Fruit fly (Drosophila melanogaster) whole organism, embryonic: ENCODE results near the gene RpS17.
A peak's percentile ranks its signal among the peaks of the same experiment; 100 is the strongest.

ENCODE experiments used
- BEAF-32 ChIP-seq: fragments of 200-800 bp; sonication (Bioruptor generic); optimal IDR thresholded peaks from 3 replicates; lab custom pipeline; 2017; ENCODE audit warnings: missing biosample characterization, missing genetic modification characterization, mild to moderate bottlenecking, moderate library complexity, missing genetic modification reagents
- CG10654 ChIP-seq: fragments of 200-800 bp; sonication (Bioruptor generic); optimal IDR thresholded peaks from 2 replicates; lab custom pipeline; 2016; ENCODE audit warnings: missing biosample characterization, missing genetic modification characterization
- CG10979 ChIP-seq: fragments of 200-800 bp; sonication (Bioruptor generic); optimal IDR thresholded peaks from 2 replicates; lab custom pipeline; 2018; ENCODE audit warnings: missing biosample characterization, mild to moderate bottlenecking, missing genetic modification characterization, moderate library complexity
- CG11504 ChIP-seq: fragments of 200-800 bp; sonication (Bioruptor generic); optimal IDR thresholded peaks from 3 replicates; lab custom pipeline; 2019; ENCODE audit warnings: missing biosample characterization, mild to moderate bottlenecking, missing genetic modification characterization, moderate library complexity
- CG14441 ChIP-seq: fragments of 200-800 bp; sonication (Bioruptor generic); IDR thresholded peaks from 2 replicates; pipeline ENCODE4 v1.3.6; 2022; ENCODE audit warnings: missing biosample characterization, missing genetic modification characterization
- CG16815 ChIP-seq: fragments of 200-800 bp; sonication (Bioruptor generic); optimal IDR thresholded peaks from 3 replicates; lab custom pipeline; 2017; ENCODE audit warnings: missing biosample characterization, mild to moderate bottlenecking, missing genetic modification characterization
- CG1792 ChIP-seq: fragments of 200-800 bp; sonication (Bioruptor generic); optimal IDR thresholded peaks from 2 replicates; lab custom pipeline; 2016; ENCODE audit warnings: missing biosample characterization, missing genetic modification characterization
- CG18262 ChIP-seq: fragments of 200-800 bp; optimal IDR thresholded peaks from 3 replicates; lab custom pipeline; 2019; ENCODE audit warnings: missing biosample characterization, mild to moderate bottlenecking, missing genetic modification characterization, moderate library complexity
- CG18619 ChIP-seq: fragments of 200-800 bp; sonication (Bioruptor generic); optimal IDR thresholded peaks from 3 replicates; lab custom pipeline; 2017; ENCODE audit warnings: missing biosample characterization, mild to moderate bottlenecking, missing genetic modification characterization
- CG2116 ChIP-seq: fragments of 200-800 bp; sonication (Bioruptor generic); optimal IDR thresholded peaks from 3 replicates; lab custom pipeline; 2018; ENCODE audit warnings: missing biosample characterization, mild to moderate bottlenecking, missing genetic modification characterization
- CG2202 ChIP-seq: fragments of 200-800 bp; sonication (Bioruptor generic); optimal IDR thresholded peaks from 2 replicates; lab custom pipeline; 2018; ENCODE audit warnings: missing biosample characterization, mild to moderate bottlenecking, missing genetic modification characterization
- CG2889 ChIP-seq: fragments of 200-800 bp; sonication (Bioruptor generic); IDR thresholded peaks from 3 replicates; pipeline ENCODE4 v1.3.6; 2022; ENCODE audit warnings: missing biosample characterization, missing genetic modification characterization
- CG30431 ChIP-seq: fragments of 200-800 bp; sonication (Bioruptor generic); optimal IDR thresholded peaks from 2 replicates; lab custom pipeline; 2017; ENCODE audit warnings: missing biosample characterization, missing genetic modification characterization
- CG4854 ChIP-seq: fragments of 200-800 bp; sonication (Bioruptor generic); optimal IDR thresholded peaks from 2 replicates; lab custom pipeline; 2016; ENCODE audit warnings: missing biosample characterization, missing genetic modification characterization, inconsistent platforms
- CG6654 ChIP-seq: fragments of 200-800 bp; sonication (Bioruptor generic); optimal IDR thresholded peaks from 2 replicates; lab custom pipeline; 2017; ENCODE audit warnings: missing biosample characterization, mild to moderate bottlenecking, missing genetic modification characterization
- CG7839 ChIP-seq: fragments of 200-800 bp; sonication (Bioruptor generic); optimal IDR thresholded peaks from 3 replicates; lab custom pipeline; 2018; ENCODE audit warnings: missing biosample characterization, mild to moderate bottlenecking, missing genetic modification characterization, moderate library complexity
- D19A ChIP-seq: fragments of 200-800 bp; optimal IDR thresholded peaks from 3 replicates; lab custom pipeline; 2019; ENCODE audit warnings: missing biosample characterization, mild to moderate bottlenecking, missing genetic modification characterization, moderate library complexity
- Dref ChIP-seq: fragments of 200-800 bp; sonication (Bioruptor generic); IDR thresholded peaks from 2 replicates; pipeline ENCODE4 v1.3.6; 2022; ENCODE audit warnings: missing biosample characterization, missing genetic modification characterization
- Eip74EF ChIP-seq, 2 experiments: fragments of 200-800 bp in 1 of 2; fragments of >200 bp in 1 of 2; sonication (Bioruptor generic) in 1 of 2; optimal IDR thresholded peaks; 2 replicates each; lab custom pipeline; 2017 to 2019; ENCODE audit warnings: missing biosample characterization in 2 of 2, missing genetic modification characterization in 2 of 2, mild to moderate bottlenecking in 1 of 2, moderate library complexity in 1 of 2
- Ets97D ChIP-seq: fragments of 200-800 bp; sonication (Bioruptor generic); optimal IDR thresholded peaks from 3 replicates; lab custom pipeline; 2016; ENCODE audit warnings: missing biosample characterization, missing genetic modification characterization
- Fer1 ChIP-seq: fragments of 200-800 bp; sonication (Bioruptor generic); optimal IDR thresholded peaks from 2 replicates; lab custom pipeline; 2017; ENCODE audit warnings: missing biosample characterization, mild to moderate bottlenecking, missing genetic modification characterization
- HLH54F ChIP-seq: fragments of 200-800 bp; sonication (Bioruptor generic); optimal IDR thresholded peaks from 3 replicates; lab custom pipeline; 2016; ENCODE audit warnings: missing biosample characterization, missing genetic modification characterization
- HmgZ ChIP-seq: fragments of 200-800 bp; sonication (Bioruptor generic); optimal IDR thresholded peaks from 2 replicates; lab custom pipeline; 2018; ENCODE audit warnings: missing biosample characterization, mild to moderate bottlenecking, missing genetic modification characterization
- Lim3 ChIP-seq: fragments of 200-800 bp; sonication (Bioruptor generic); IDR thresholded peaks from 2 replicates; pipeline ENCODE4 v1.3.6; 2022; ENCODE audit warnings: missing biosample characterization, missing genetic modification characterization
- MESR4 ChIP-seq: fragments of 200-800 bp; sonication (Bioruptor generic); optimal IDR thresholded peaks from 2 replicates; lab custom pipeline; 2018; ENCODE audit warnings: missing biosample characterization, mild to moderate bottlenecking, missing genetic modification characterization, moderate library complexity
- Mrtf ChIP-seq: fragments of 200-800 bp; sonication (Bioruptor generic); IDR thresholded peaks from 3 replicates; pipeline ENCODE4 v1.3.6; 2022; ENCODE audit warnings: missing biosample characterization, missing genetic modification characterization
- Opbp ChIP-seq: fragments of 200-800 bp; sonication (Bioruptor generic); IDR thresholded peaks from 3 replicates; pipeline ENCODE4 v1.3.6; 2022; ENCODE audit warnings: missing biosample characterization, missing genetic modification characterization; ENCODE audit not compliant: partially characterized antibody
- Rfx ChIP-seq: fragments of 200-800 bp; sonication (Bioruptor generic); IDR thresholded peaks from 2 replicates; pipeline ENCODE4 v1.3.6; 2022; ENCODE audit warnings: missing biosample characterization, missing genetic modification characterization
- Rx ChIP-seq: fragments of 200-800 bp; sonication (Bioruptor generic); IDR thresholded peaks from 2 replicates; pipeline ENCODE4 v1.3.6; 2022; ENCODE audit warnings: missing biosample characterization, missing genetic modification characterization
- Spps ChIP-seq: fragments of 200-800 bp; sonication (Bioruptor generic); optimal IDR thresholded peaks from 2 replicates; lab custom pipeline; 2018; ENCODE audit warnings: missing biosample characterization, mild to moderate bottlenecking, missing genetic modification characterization
- Ssrp ChIP-seq: fragments of 200-800 bp; sonication (Bioruptor generic); optimal IDR thresholded peaks from 2 replicates; lab custom pipeline; 2018; ENCODE audit warnings: missing biosample characterization, mild to moderate bottlenecking, missing genetic modification characterization, moderate library complexity
- TFAM ChIP-seq: fragments of 200-800 bp; sonication (Bioruptor generic); optimal IDR thresholded peaks from 2 replicates; lab custom pipeline; 2017; ENCODE audit warnings: missing biosample characterization, missing genetic modification characterization, inconsistent platforms
- bcd ChIP-seq: fragments of 200-800 bp; sonication (Bioruptor generic); optimal IDR thresholded peaks from 2 replicates; lab custom pipeline; 2017; ENCODE audit warnings: missing biosample characterization, mild to moderate bottlenecking, missing genetic modification characterization
- bigmax ChIP-seq: fragments of 200-800 bp; sonication (Bioruptor generic); optimal IDR thresholded peaks from 2 replicates; lab custom pipeline; 2018; ENCODE audit warnings: missing biosample characterization, mild to moderate bottlenecking, missing genetic modification characterization
- cad ChIP-seq: fragments of >200 bp; optimal IDR thresholded peaks from 2 replicates; lab custom pipeline; 2017; ENCODE audit warnings: missing biosample characterization, missing genetic modification characterization
- gro ChIP-seq: fragments of 200-800 bp; sonication (Bioruptor generic); optimal IDR thresholded peaks from 2 replicates; lab custom pipeline; 2016; ENCODE audit warnings: missing biosample characterization, missing genetic modification characterization
- gt ChIP-seq: fragments of 200-800 bp; sonication (Bioruptor generic); IDR thresholded peaks from 2 replicates; pipeline ENCODE4 v1.3.6; 2022; ENCODE audit warnings: missing biosample characterization, missing genetic modification characterization
- h ChIP-seq: fragments of >200 bp; optimal IDR thresholded peaks from 2 replicates; lab custom pipeline; 2017
- hth ChIP-seq: fragments of >200 bp; optimal IDR thresholded peaks from 2 replicates; lab custom pipeline; 2017; ENCODE audit warnings: inconsistent platforms
- insv ChIP-seq, 2 experiments: fragments of 200-800 bp; sonication (Bioruptor generic); optimal IDR thresholded peaks; 3 replicates each; lab custom pipeline; 2016 to 2018; ENCODE audit warnings: missing biosample characterization in 2 of 2, missing genetic modification characterization in 2 of 2
- inv ChIP-seq: fragments of 200-800 bp; sonication (Bioruptor generic); IDR thresholded peaks from 2 replicates; pipeline ENCODE4 v1.3.6; 2022; ENCODE audit warnings: missing biosample characterization, missing genetic modification characterization; ENCODE audit not compliant: partially characterized antibody
- kay ChIP-seq: fragments of 200-800 bp; sonication (Bioruptor generic); optimal IDR thresholded peaks from 2 replicates; lab custom pipeline; 2016; ENCODE audit warnings: missing biosample characterization, missing genetic modification characterization
- knrl ChIP-seq: fragments of 200-800 bp; sonication (Bioruptor generic); IDR thresholded peaks from 3 replicates; pipeline ENCODE4 v1.3.6; 2022; ENCODE audit warnings: missing biosample characterization, missing genetic modification characterization; ENCODE audit not compliant: partially characterized antibody
- pan ChIP-seq, 4 experiments: fragments of >200 bp in 3 of 4; fragments of 200-800 bp in 1 of 4; sonication (Bioruptor generic) in 1 of 4; optimal IDR thresholded peaks in 3 of 4; IDR thresholded peaks in 1 of 4; 2 replicates each; pipeline versions ENCODE4 v1.3.6 to Lab custom; 2017 to 2022; ENCODE audit warnings: missing biosample characterization in 2 of 4, missing genetic modification characterization in 2 of 4, mixed read lengths in 1 of 4
- row ChIP-seq: fragments of 200-800 bp; sonication (Bioruptor generic); IDR thresholded peaks from 3 replicates; pipeline ENCODE4 v1.3.6; 2022; ENCODE audit warnings: missing biosample characterization, missing genetic modification characterization
- sens ChIP-seq: fragments of 200-800 bp; sonication (Bioruptor generic); peaks from one replicate; lab custom pipeline; 2016; ENCODE audit warnings: missing biosample characterization, missing genetic modification characterization
- ssp ChIP-seq: fragments of 200-800 bp; sonication (Bioruptor generic); IDR thresholded peaks from 2 replicates; pipeline ENCODE4 v1.3.6; 2022; ENCODE audit warnings: missing biosample characterization, missing genetic modification characterization
- stwl ChIP-seq: fragments of 200-800 bp; sonication (Bioruptor generic); optimal IDR thresholded peaks from 3 replicates; lab custom pipeline; 2018; ENCODE audit warnings: missing biosample characterization, mild to moderate bottlenecking, missing genetic modification characterization, moderate library complexity
- tgo ChIP-seq: fragments of 200-800 bp; sonication (Bioruptor generic); IDR thresholded peaks from 3 replicates; pipeline ENCODE4 v1.3.6; 2022; ENCODE audit warnings: missing biosample characterization, missing genetic modification characterization
- z ChIP-seq: fragments of 200-800 bp; sonication (Bioruptor generic); IDR thresholded peaks from 3 replicates; pipeline ENCODE4 v1.3.6; 2022; ENCODE audit warnings: missing biosample characterization, missing genetic modification characterization

The RpS17 gene

DNA sequence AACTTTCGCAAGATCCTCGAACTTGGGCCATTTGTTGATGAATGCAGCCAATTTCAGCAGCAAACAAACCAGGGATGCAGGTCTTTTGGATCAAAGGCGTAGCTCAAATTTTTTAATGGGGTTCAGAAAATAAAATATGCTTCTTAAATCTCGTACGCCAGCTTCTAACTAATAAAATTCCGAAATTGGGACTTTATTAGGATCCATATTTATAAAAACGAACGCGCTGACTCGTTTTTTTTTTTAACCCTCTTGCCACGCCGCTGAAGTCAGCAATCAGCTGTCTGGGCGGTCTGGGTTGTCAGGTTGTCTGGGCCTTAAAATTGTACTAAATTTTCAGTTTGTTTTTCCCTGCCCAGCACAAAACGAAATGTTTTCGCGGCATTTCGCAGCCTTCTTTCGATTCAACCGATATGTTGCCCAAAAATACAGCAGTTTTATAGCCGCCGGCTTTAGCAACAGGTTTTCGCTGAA is 28.0 kb upstream of the RpS17 start, which contains the start of gene CG3437 (continued):
- TF ChIP-seq CG2202 (tag; lab: Kevin White, UChicago), result peak; percentile 97
- peak; percentile 94 for TF ChIP-seq Ets97D
- peak; percentile 85 for TF ChIP-seq D19A (tag; lab: Kevin White, UChicago)
- peak; percentile 96 for TF ChIP-seq Spps (tag; lab: Kevin White, UChicago)
- peak; percentile 99 for TF ChIP-seq tgo (GFP tag; lab: Robert Waterston, UW)
- TF ChIP-seq CG10654 (GFP tag; lab: Kevin White, UChicago), result peak; percentile 98
- peak; percentile 100 for TF ChIP-seq Rfx (GFP tag; lab: Robert Waterston, UW)
- TF ChIP-seq HmgZ (tag; lab: Kevin White, UChicago), result peak; percentile 99
- peak; percentile 99 for TF ChIP-seq gt (GFP tag; lab: Robert Waterston, UW)
- peak; percentile 82 for TF ChIP-seq z (GFP tag; lab: Robert Waterston, UW)
- peak; percentile 84 for TF ChIP-seq MESR4 (GFP tag; lab: Kevin White, UChicago)
- no peak for TF ChIP-seq pan (optimal IDR thresholded peaks at IDR 0.05; lab: Kevin White, UChicago)
- TF ChIP-seq pan (GFP tag; optimal IDR thresholded peaks at IDR 0.05 in 1 of 2, IDR thresholded peaks at IDR 0.05 in 1 of 2), result peak in 1 of 2 experiments; percentile 99
- peak; percentile 99 for TF ChIP-seq Fer1 (GFP tag; lab: Kevin White, UChicago)
- TF ChIP-seq Opbp (GFP tag; lab: Robert Waterston, UW), result peak; percentile 48; the same call in 1 of the 3 replicates
- TF ChIP-seq CG18619 (GFP tag; lab: Kevin White, UChicago), result peak; percentile 98
- 0 out of 2 replicates have a peak, but pooled peaks have one; percentile 21 for TF ChIP-seq inv (GFP tag; lab: Robert Waterston, UW)
- no peak for TF ChIP-seq cad (GFP tag; lab: Kevin White, UChicago)
- TF ChIP-seq CG1792, result peak; percentile 97
- TF ChIP-seq sens (GFP tag; lab: Kevin White, UChicago), result peak; percentile 100
- peak; percentile 97 for TF ChIP-seq Lim3 (GFP tag; lab: Robert Waterston, UW)
- TF ChIP-seq kay (GFP tag; lab: Kevin White, UChicago), result peak; percentile 88
- TF ChIP-seq CG4854 (GFP tag; lab: Kevin White, UChicago), result peak; percentile 98
- peak; percentile 100 for TF ChIP-seq Rx
- TF ChIP-seq CG18262, result peak; percentile 96
- TF ChIP-seq ssp (GFP tag; lab: Robert Waterston, UW), result peak; percentile 95
- peak; percentile 98 for TF ChIP-seq CG11504
- peak; percentile 98 for TF ChIP-seq Ssrp (tag; lab: Kevin White, UChicago)
- TF ChIP-seq CG30431 (GFP tag; lab: Kevin White, UChicago), result peak; percentile 98
- TF ChIP-seq CG6654 (GFP tag; lab: Kevin White, UChicago), result peak; percentile 94
- TF ChIP-seq CG16815 (GFP tag; lab: Kevin White, UChicago), result peak; percentile 98
- peak; percentile 98 for TF ChIP-seq gro (GFP tag; lab: Kevin White, UChicago)
- TF ChIP-seq CG7839, result peak; percentile 99
- TF ChIP-seq hth, result no peak
- peak in 1 of 2 experiments; percentile 96 for TF ChIP-seq Eip74EF (GFP tag; optimal IDR thresholded peaks at IDR 0.05; lab: Kevin White, UChicago)
- peak; percentile 99 for TF ChIP-seq CG10979 (tag; lab: Kevin White, UChicago)
- TF ChIP-seq bcd (GFP tag; lab: Kevin White, UChicago), result peak; percentile 99
- peak; percentile 77 for TF ChIP-seq bigmax (GFP tag; lab: Kevin White, UChicago)
- peak; percentile 51 for TF ChIP-seq Dref (GFP tag; lab: Robert Waterston, UW)
- peak; percentile 94 for TF ChIP-seq TFAM (GFP tag; lab: Kevin White, UChicago)
- no peak for TF ChIP-seq h (lab: Kevin White, UChicago)
- TF ChIP-seq CG2116, result peak; percentile 90
- TF ChIP-seq row, result peak; percentile 100
- TF ChIP-seq insv (GFP tag; optimal IDR thresholded peaks at IDR 0.05; lab: Kevin White, UChicago), result peak; percentile 26 to 81
- TF ChIP-seq knrl (GFP tag; lab: Robert Waterston, UW), result peak; percentile 40; the same call in 1 of the 3 replicates
- peak; percentile 99 for TF ChIP-seq Mrtf
- peak; percentile 99 for TF ChIP-seq HLH54F (GFP tag; lab: Kevin White, UChicago)
- TF ChIP-seq BEAF-32 (GFP tag; lab: Kevin White, UChicago), result peak; percentile 47
- peak; percentile 80 for TF ChIP-seq stwl (tag; lab: Kevin White, UChicago)
- peak; percentile 100 for TF ChIP-seq CG14441 (GFP tag; lab: Robert Waterston, UW)
- TF ChIP-seq CG2889, result peak; percentile 98
